Worm (Caenorhabditis elegans) whole organism, young adult: ENCODE results near the gene unc-53.

Experiments
- F23B12.7 ChIP-seq: sonication (generic microtip); optimal IDR thresholded peaks from 2 replicates; lab custom pipeline; 2017; ENCODE audit warnings: missing genetic modification characterization, mild to moderate bottlenecking, missing compliant biosample characterization, antibody characterized with exemption, moderate library complexity; ENCODE audit not compliant: insufficient read depth
- F49E8.2 ChIP-seq: sonication (generic microtip); optimal IDR thresholded peaks from 3 replicates; lab custom pipeline; 2017; ENCODE audit warnings: missing genetic modification characterization, mild to moderate bottlenecking, missing compliant biosample characterization, antibody characterized with exemption, moderate library complexity; ENCODE audit not compliant: insufficient read depth
- F57A8.1 ChIP-seq: fragments of 200-800 bp; sonication (Bioruptor generic); optimal IDR thresholded peaks from 2 replicates; lab custom pipeline; 2018; ENCODE audit warnings: mild to moderate bottlenecking, missing genetic modification characterization, moderate library complexity, missing compliant biosample characterization
- K12H6.12 ChIP-seq: fragments of 200-800 bp; sonication (Bioruptor generic); optimal IDR thresholded peaks from 2 replicates; lab custom pipeline; 2018; ENCODE audit warnings: mild to moderate bottlenecking, missing genetic modification characterization, missing compliant biosample characterization
- attf-3 ChIP-seq: fragments of 200-800 bp; sonication (Bioruptor generic); conservative IDR thresholded peaks from 2 replicates; pipeline ENCODE4 v1.3.6; 2022; ENCODE audit warnings: missing genetic modification reagents, missing genetic modification characterization, missing compliant biosample characterization
- attf-5 ChIP-seq: fragments of 200-800 bp; sonication (Bioruptor generic); optimal IDR thresholded peaks from 2 replicates; lab custom pipeline; 2018; ENCODE audit warnings: mild to moderate bottlenecking, missing genetic modification characterization, missing compliant biosample characterization
- attf-6 ChIP-seq: fragments of 200-800 bp; sonication (Bioruptor generic); IDR thresholded peaks from 2 replicates; pipeline ENCODE4 v1.3.6; 2022; ENCODE audit warnings: missing genetic modification reagents, missing genetic modification characterization, missing compliant biosample characterization
- bed-1 ChIP-seq: fragments of 200-800 bp; sonication (Bioruptor generic); IDR thresholded peaks from 2 replicates; pipeline ENCODE4 v1.3.6; 2022; ENCODE audit warnings: missing genetic modification reagents, missing genetic modification characterization, missing compliant biosample characterization
- bed-2 ChIP-seq: fragments of 200-800 bp; sonication (Bioruptor generic); IDR thresholded peaks from 2 replicates; pipeline ENCODE4 v1.3.6; 2022; ENCODE audit warnings: missing genetic modification reagents, missing genetic modification characterization, missing compliant biosample characterization
- cebp-1 ChIP-seq, 2 experiments: fragments of 200-800 bp in 1 of 2; sonication (Bioruptor generic) in 1 of 2; sonication (generic microtip) in 1 of 2; IDR thresholded peaks in 1 of 2; optimal IDR thresholded peaks in 1 of 2; 2 replicates each; pipeline versions ENCODE4 v1.3.6 to Lab custom; 2017 to 2022; ENCODE audit warnings: missing compliant biosample characterization in 2 of 2, missing genetic modification characterization in 2 of 2, mild to moderate bottlenecking in 1 of 2, missing genetic modification reagents in 1 of 2, moderate library complexity in 1 of 2
- ceh-27 ChIP-seq: fragments of 200-800 bp; sonication (Bioruptor generic); optimal IDR thresholded peaks from 2 replicates; lab custom pipeline; 2018; ENCODE audit warnings: mild to moderate bottlenecking, missing genetic modification characterization, moderate library complexity, missing compliant biosample characterization
- ceh-40 ChIP-seq: fragments of 200-800 bp; sonication (Bioruptor generic); IDR thresholded peaks from 2 replicates; pipeline ENCODE4 v1.3.6; 2022; ENCODE audit warnings: missing genetic modification characterization, missing compliant biosample characterization
- chd-7 ChIP-seq: sonication (generic microtip); optimal IDR thresholded peaks from 2 replicates; lab custom pipeline; 2016; ENCODE audit warnings: mild to moderate bottlenecking, missing genetic modification characterization, moderate library complexity, missing compliant biosample characterization
- dox-1 ChIP-seq: fragments of 200-800 bp; sonication (Bioruptor generic); IDR thresholded peaks from 2 replicates; pipeline ENCODE4 v1.3.6; 2022; ENCODE audit warnings: missing genetic modification reagents, missing genetic modification characterization, missing compliant biosample characterization
- dpff-1 ChIP-seq: sonication (generic microtip); optimal IDR thresholded peaks from 2 replicates; lab custom pipeline; 2017; ENCODE audit warnings: mild to moderate bottlenecking, missing genetic modification characterization, missing compliant biosample characterization
- gei-17 ChIP-seq: fragments of 200-800 bp; sonication (Bioruptor generic); optimal IDR thresholded peaks from 2 replicates; lab custom pipeline; 2018; ENCODE audit warnings: mild to moderate bottlenecking, missing genetic modification characterization, missing compliant biosample characterization
- hmg-1.2 ChIP-seq: fragments of 200-800 bp; sonication (Bioruptor generic); IDR thresholded peaks from 2 replicates; pipeline ENCODE4 v1.3.6; 2022; ENCODE audit warnings: missing genetic modification reagents, missing genetic modification characterization, missing compliant biosample characterization
- hrde-1 ChIP-seq: sonication (generic microtip); optimal IDR thresholded peaks from 2 replicates; lab custom pipeline; 2016; ENCODE audit warnings: missing genetic modification characterization, mild to moderate bottlenecking, missing compliant biosample characterization, moderate library complexity, missing genotype, missing genetic modification reagents, borderline replicate concordance
- lin-26 ChIP-seq: fragments of 200-800 bp; sonication (Bioruptor generic); IDR thresholded peaks from 2 replicates; pipeline ENCODE4 v1.3.6; 2022; ENCODE audit warnings: missing genetic modification reagents, missing genetic modification characterization, missing compliant biosample characterization
- lin-35 ChIP-seq, 3 experiments: fragments of 150-350 bp in 2 of 3; sonication (generic microtip) in 1 of 3; optimal IDR thresholded peaks; 2 replicates each; lab custom pipeline; 2014 to 2018; ENCODE audit warnings: missing biosample characterization in 3 of 3, missing genetic modification characterization in 3 of 3, missing genetic modification reagents in 3 of 3
- lir-1 ChIP-seq: fragments of 200-800 bp; sonication (Bioruptor generic); conservative IDR thresholded peaks from 2 replicates; pipeline ENCODE4 v1.3.6; 2022; ENCODE audit warnings: missing genetic modification reagents, missing genetic modification characterization, missing compliant biosample characterization
- madf-10 ChIP-seq: sonication (generic microtip); optimal IDR thresholded peaks from 2 replicates; lab custom pipeline; 2016; ENCODE audit warnings: mild to moderate bottlenecking, missing genetic modification characterization, missing compliant biosample characterization
- madf-6 ChIP-seq: fragments of 200-800 bp; sonication (Bioruptor generic); IDR thresholded peaks from 2 replicates; pipeline ENCODE4 v1.3.6; 2022; ENCODE audit warnings: missing genetic modification reagents, missing genetic modification characterization, missing compliant biosample characterization
- madf-8 ChIP-seq: fragments of 200-800 bp; sonication (Bioruptor generic); conservative IDR thresholded peaks from 2 replicates; pipeline ENCODE4 v1.3.6; 2022; ENCODE audit warnings: missing genetic modification reagents, missing genetic modification characterization, missing compliant biosample characterization
- mcd-1 ChIP-seq: fragments of 200-800 bp; sonication (Bioruptor generic); IDR thresholded peaks from 2 replicates; pipeline ENCODE4 v1.3.6; 2022; ENCODE audit warnings: missing genetic modification reagents, missing genetic modification characterization, missing compliant biosample characterization
- mel-28 ChIP-seq: sonication (generic microtip); optimal IDR thresholded peaks from 2 replicates; lab custom pipeline; 2016; ENCODE audit warnings: borderline replicate concordance, mild to moderate bottlenecking, missing genetic modification characterization, missing compliant biosample characterization
- nhr-80 ChIP-seq: sonication (generic microtip); optimal IDR thresholded peaks from 2 replicates; lab custom pipeline; 2016; ENCODE audit warnings: missing genetic modification characterization, missing compliant biosample characterization
- pbrm-1 ChIP-seq: fragments of 200-800 bp; sonication (Bioruptor generic); IDR thresholded peaks from 2 replicates; pipeline ENCODE4 v1.3.6; 2022; ENCODE audit warnings: missing genetic modification reagents, missing genetic modification characterization, missing compliant biosample characterization
- rec-8 ChIP-seq, 2 experiments: sonication (generic microtip); optimal IDR thresholded peaks; 2 replicates each; lab custom pipeline; 2016; ENCODE audit warnings: mild to moderate bottlenecking in 2 of 2, missing genetic modification characterization in 2 of 2, missing genetic modification reagents in 2 of 2, missing genotype in 2 of 2, missing biosample characterization in 1 of 2, missing compliant biosample characterization in 1 of 2, moderate library complexity in 1 of 2
- repo-1 ChIP-seq: sonication (generic microtip); optimal IDR thresholded peaks from 2 replicates; lab custom pipeline; 2017; ENCODE audit warnings: mild to moderate bottlenecking, missing genetic modification characterization, missing compliant biosample characterization
- sdz-38 ChIP-seq: sonication (generic microtip); optimal IDR thresholded peaks from 2 replicates; lab custom pipeline; 2016; ENCODE audit warnings: missing genotype, missing genetic modification characterization, missing compliant biosample characterization
- sea-2 ChIP-seq: fragments of 200-800 bp; sonication (Bioruptor generic); IDR thresholded peaks from 2 replicates; pipeline ENCODE4 v1.3.6; 2022; ENCODE audit warnings: missing genetic modification characterization, missing compliant biosample characterization
- snpc-1.3 ChIP-seq: sonication (generic microtip); optimal IDR thresholded peaks from 2 replicates; lab custom pipeline; 2017; ENCODE audit warnings: missing genetic modification characterization, mild to moderate bottlenecking, missing compliant biosample characterization, antibody characterized with exemption, moderate library complexity, missing genotype, missing genetic modification reagents; ENCODE audit not compliant: insufficient read depth
- snpc-4 ChIP-seq, 5 experiments: fragments of 150-350 bp in 1 of 5; sonication (generic microtip) in 4 of 5; optimal IDR thresholded peaks; 2 replicates each; lab custom pipeline; 2014 to 2018; ENCODE audit warnings: missing genetic modification characterization in 5 of 5, missing biosample characterization in 3 of 5, antibody characterized with exemption in 2 of 5, mild to moderate bottlenecking in 2 of 5, missing compliant biosample characterization in 2 of 5, missing genotype in 2 of 5, moderate library complexity in 2 of 5, missing genetic modification reagents in 1 of 5
- tlf-1 ChIP-seq: fragments of 200-800 bp; sonication (Bioruptor generic); optimal IDR thresholded peaks from 2 replicates; lab custom pipeline; 2018; ENCODE audit warnings: mild to moderate bottlenecking, missing genetic modification characterization, missing compliant biosample characterization
- unc-130 ChIP-seq: sonication (generic microtip); optimal IDR thresholded peaks from 2 replicates; lab custom pipeline; 2016; ENCODE audit warnings: missing genetic modification reagents, missing genetic modification characterization, missing compliant biosample characterization
- xnd-1 ChIP-seq: sonication (generic microtip); optimal IDR thresholded peaks from 2 replicates; lab custom pipeline; 2016; ENCODE audit warnings: missing genotype, missing genetic modification reagents, missing genetic modification characterization, missing compliant biosample characterization
- zfh-2 ChIP-seq: fragments of 200-800 bp; sonication (Bioruptor generic); conservative IDR thresholded peaks from 2 replicates; pipeline ENCODE4 v1.3.6; 2022; ENCODE audit warnings: missing genetic modification reagents, missing genetic modification characterization, missing compliant biosample characterization
- ztf-28 ChIP-seq: fragments of 200-800 bp; sonication (Bioruptor generic); IDR thresholded peaks from 2 replicates; pipeline ENCODE4 v1.3.6; 2022; ENCODE audit warnings: missing genetic modification reagents, missing genetic modification characterization, missing compliant biosample characterization

The unc-53 gene

ce11 chrII:11103052-11103451, 13.8 kb upstream of the unc-53 start:
- no peak for TF ChIP-seq hrde-1
- TF ChIP-seq snpc-4 (GFP tag; optimal IDR thresholded peaks at IDR 0.05; lab: Kevin White, UChicago), result no peak
- peak in 1 of 4 experiments; percentile 1 for TF ChIP-seq snpc-4 (tag; optimal IDR thresholded peaks at IDR 0.05; lab: Kevin White, UChicago)
- TF ChIP-seq attf-5 (GFP tag; lab: Kevin White, UChicago), result peak; percentile 90
- no peak for TF ChIP-seq lir-1 (GFP tag; lab: Robert Waterston, UW)
- TF ChIP-seq mcd-1, result peak; percentile 77
- TF ChIP-seq xnd-1 (tag; lab: Kevin White, UChicago), result no peak
- TF ChIP-seq unc-130 (GFP tag; lab: Kevin White, UChicago), result no peak
- no peak for TF ChIP-seq madf-6 (GFP tag; lab: Robert Waterston, UW)
- TF ChIP-seq attf-3, result peak; percentile 51; the same call in 1 of the 2 replicates
- no peak for TF ChIP-seq sdz-38 (tag; lab: Kevin White, UChicago)
- no peak for TF ChIP-seq ceh-40 (GFP tag; lab: Robert Waterston, UW)
- no peak for TF ChIP-seq tlf-1 (GFP tag; lab: Kevin White, UChicago)
- no peak for TF ChIP-seq repo-1
- TF ChIP-seq gei-17 (GFP tag; lab: Kevin White, UChicago), result no peak
- TF ChIP-seq F49E8.2, result no peak
- no peak for TF ChIP-seq cebp-1 (GFP tag; IDR thresholded peaks at IDR 0.05; lab: Robert Waterston, UW)
- peak; percentile 47 for TF ChIP-seq cebp-1 (tag; optimal IDR thresholded peaks at IDR 0.05; lab: Kevin White, UChicago)
- TF ChIP-seq zfh-2 (GFP tag; lab: Robert Waterston, UW), result peak; percentile 60
- peak; percentile 68 for TF ChIP-seq nhr-80 (tag; lab: Kevin White, UChicago)
- TF ChIP-seq sea-2, result no peak
- no peak for TF ChIP-seq lin-26
- no peak for TF ChIP-seq ztf-28 (GFP tag; lab: Robert Waterston, UW)
- no peak for TF ChIP-seq mel-28 (tag; lab: Kevin White, UChicago)
- TF ChIP-seq ceh-27 (GFP tag; lab: Kevin White, UChicago), result peak; percentile 52
- TF ChIP-seq madf-10, result no peak
- peak; percentile 26 for TF ChIP-seq F23B12.7 (tag; lab: Kevin White, UChicago)
- no peak for TF ChIP-seq rec-8 (tag; optimal IDR thresholded peaks at IDR 0.05; lab: Kevin White, UChicago)
- peak in 1 of 3 experiments; percentile 59 for TF ChIP-seq lin-35 (GFP tag; optimal IDR thresholded peaks at IDR 0.05; lab: Kevin White, UChicago)
- peak; percentile 59; the same call in 1 of the 2 replicates for TF ChIP-seq dox-1 (GFP tag; lab: Robert Waterston, UW)
- no peak for TF ChIP-seq attf-6 (GFP tag; lab: Robert Waterston, UW)
- TF ChIP-seq hmg-1.2 (GFP tag; lab: Robert Waterston, UW), result peak; percentile 61; the same call in 1 of the 2 replicates
- TF ChIP-seq dpff-1 (tag; lab: Kevin White, UChicago), result no peak
- TF ChIP-seq F57A8.1 (GFP tag; lab: Kevin White, UChicago), result no peak
- no peak for TF ChIP-seq snpc-1.3 (tag; lab: Kevin White, UChicago)
- TF ChIP-seq pbrm-1 (GFP tag; lab: Robert Waterston, UW), result no peak
- TF ChIP-seq K12H6.12 (tag; lab: Kevin White, UChicago), result peak; percentile 44
- no peak for TF ChIP-seq bed-2 (GFP tag; lab: Robert Waterston, UW)
- TF ChIP-seq bed-1, result no peak
- TF ChIP-seq chd-7 (tag; lab: Kevin White, UChicago), result no peak
- TF ChIP-seq madf-8, result no peak
- TF ChIP-seq, all 124 proteins: peak for 13
